Fruit fly (Drosophila melanogaster) whole organism, embryonic: ENCODE results near the gene rtv.

ENCODE experiments used
- Atf3 ChIP-seq: fragments of 200-800 bp; sonication (Bioruptor generic); optimal IDR thresholded peaks from 3 replicates; lab custom pipeline; 2016; ENCODE audit warnings: missing biosample characterization, missing genetic modification characterization
- Bdp1 ChIP-seq: fragments of 200-800 bp; sonication (Bioruptor generic); optimal IDR thresholded peaks from 3 replicates; lab custom pipeline; 2016; ENCODE audit warnings: missing biosample characterization, missing genetic modification characterization
- CG10959 ChIP-seq: fragments of 200-800 bp; sonication (Bioruptor generic); IDR thresholded peaks from 2 replicates; pipeline ENCODE4 v1.3.6; 2022; ENCODE audit warnings: missing biosample characterization, missing genetic modification characterization
- CG11456 ChIP-seq: fragments of 200-800 bp; sonication (Bioruptor generic); IDR thresholded peaks from 3 replicates; pipeline ENCODE4 v1.3.6; 2022; ENCODE audit warnings: missing biosample characterization, missing genetic modification characterization
- CG11696 ChIP-seq: fragments of 200-800 bp; sonication (Bioruptor generic); IDR thresholded peaks from 2 replicates; pipeline ENCODE4 v1.3.6; 2022; ENCODE audit warnings: missing biosample characterization, missing genetic modification characterization
- CG11723 ChIP-seq: fragments of 200-800 bp; sonication (Bioruptor generic); optimal IDR thresholded peaks from 2 replicates; lab custom pipeline; 2017; ENCODE audit warnings: missing biosample characterization, mild to moderate bottlenecking, missing genetic modification characterization
- CG12942 ChIP-seq: fragments of 200-800 bp; sonication (Bioruptor generic); optimal IDR thresholded peaks from 3 replicates; lab custom pipeline; 2016; ENCODE audit warnings: missing biosample characterization, missing genetic modification characterization
- CG13296 ChIP-seq: fragments of 200-800 bp; sonication (Bioruptor generic); optimal IDR thresholded peaks from 3 replicates; lab custom pipeline; 2018; ENCODE audit warnings: missing biosample characterization, mild to moderate bottlenecking, missing genetic modification characterization
- CG14014 ChIP-seq: fragments of 200-800 bp; sonication (Bioruptor generic); IDR thresholded peaks from 2 replicates; pipeline ENCODE4 v1.3.6; 2022; ENCODE audit warnings: missing biosample characterization, missing genetic modification characterization
- CG14710 ChIP-seq: fragments of 200-800 bp; sonication (Bioruptor generic); optimal IDR thresholded peaks from 3 replicates; lab custom pipeline; 2019; ENCODE audit warnings: missing biosample characterization, mild to moderate bottlenecking, missing genetic modification characterization, moderate library complexity
- CG16863 ChIP-seq: fragments of 200-800 bp; sonication (Bioruptor generic); optimal IDR thresholded peaks from 3 replicates; lab custom pipeline; 2016; ENCODE audit warnings: missing biosample characterization, missing genetic modification characterization
- CG18599 ChIP-seq: fragments of 200-800 bp; sonication (Bioruptor generic); optimal IDR thresholded peaks from 3 replicates; lab custom pipeline; 2017; ENCODE audit warnings: missing biosample characterization, missing genetic modification characterization, mild to moderate bottlenecking, moderate library complexity, missing genetic modification reagents
- CG33557 ChIP-seq: fragments of 200-800 bp; sonication (Bioruptor generic); optimal IDR thresholded peaks from 2 replicates; lab custom pipeline; 2019; ENCODE audit warnings: missing biosample characterization, mild to moderate bottlenecking, missing genetic modification characterization, moderate library complexity
- CG43689 ChIP-seq: fragments of 200-800 bp; sonication (Bioruptor generic); IDR thresholded peaks from 2 replicates; pipeline ENCODE4 v1.3.6; 2022; ENCODE audit warnings: missing biosample characterization, missing genetic modification characterization
- CG5180 ChIP-seq: fragments of 200-800 bp; sonication (Bioruptor generic); optimal IDR thresholded peaks from 3 replicates; lab custom pipeline; 2017; ENCODE audit warnings: missing biosample characterization, missing genetic modification characterization, mild to moderate bottlenecking, moderate library complexity, missing genetic modification reagents
- CG5953 ChIP-seq: fragments of 200-800 bp; sonication (Bioruptor generic); IDR thresholded peaks from 2 replicates; pipeline ENCODE4 v1.3.6; 2022; ENCODE audit warnings: missing biosample characterization, missing genetic modification characterization
- CG6683 ChIP-seq: fragments of 200-800 bp; sonication (Bioruptor generic); optimal IDR thresholded peaks from 2 replicates; lab custom pipeline; 2017; ENCODE audit warnings: missing biosample characterization, mild to moderate bottlenecking, missing genetic modification characterization, missing genetic modification reagents
- CG7271 ChIP-seq: fragments of 200-800 bp; sonication (Bioruptor generic); optimal IDR thresholded peaks from 2 replicates; lab custom pipeline; 2018; ENCODE audit warnings: missing biosample characterization, mild to moderate bottlenecking, missing genetic modification characterization, moderate library complexity
- CG8359 ChIP-seq: fragments of 200-800 bp; sonication (Bioruptor generic); optimal IDR thresholded peaks from 2 replicates; lab custom pipeline; 2017; ENCODE audit warnings: missing biosample characterization, mild to moderate bottlenecking, missing genetic modification characterization, borderline replicate concordance
- CG9437 ChIP-seq: fragments of 200-800 bp; sonication (Bioruptor generic); optimal IDR thresholded peaks from 2 replicates; lab custom pipeline; 2018; ENCODE audit warnings: missing biosample characterization, mild to moderate bottlenecking, missing genetic modification characterization
- CG9727 ChIP-seq: fragments of 200-800 bp; sonication (Bioruptor generic); optimal IDR thresholded peaks from 3 replicates; lab custom pipeline; 2017; ENCODE audit warnings: missing biosample characterization, mild to moderate bottlenecking, missing genetic modification characterization
- CTCF ChIP-seq: fragments of 200-800 bp; sonication (Bioruptor generic); optimal IDR thresholded peaks from 2 replicates; lab custom pipeline; 2017; ENCODE audit warnings: missing biosample characterization, mild to moderate bottlenecking, missing genetic modification characterization, moderate library complexity
- CrebB ChIP-seq: fragments of 200-800 bp; sonication (Bioruptor generic); optimal IDR thresholded peaks from 3 replicates; lab custom pipeline; 2018; ENCODE audit warnings: missing biosample characterization, mild to moderate bottlenecking, missing genetic modification characterization
- Dfd ChIP-seq, 2 experiments: fragments of >200 bp; optimal IDR thresholded peaks; 2 replicates each; lab custom pipeline; 2017; ENCODE audit warnings: missing biosample characterization in 2 of 2, missing genetic modification characterization in 2 of 2
- Dip2 ChIP-seq: fragments of 200-800 bp; sonication (Bioruptor generic); IDR thresholded peaks from 2 replicates; pipeline ENCODE4 v1.3.6; 2022; ENCODE audit warnings: missing biosample characterization, missing genetic modification characterization
- Dll ChIP-seq: fragments of 200-800 bp; sonication (Bioruptor generic); IDR thresholded peaks from 4 replicates; pipeline ENCODE4 v1.3.6; 2022; ENCODE audit warnings: missing biosample characterization, missing genetic modification characterization; ENCODE audit not compliant: partially characterized antibody
- H2.0 ChIP-seq: fragments of 200-800 bp; sonication (Bioruptor generic); IDR thresholded peaks from 2 replicates; pipeline ENCODE4 v1.3.6; 2022; ENCODE audit warnings: missing biosample characterization, missing genetic modification characterization
- HLH4C ChIP-seq: fragments of 200-800 bp; sonication (Bioruptor generic); IDR thresholded peaks from 3 replicates; pipeline ENCODE4 v1.3.6; 2022; ENCODE audit warnings: missing biosample characterization, missing genetic modification characterization; ENCODE audit not compliant: partially characterized antibody
- Hand ChIP-seq: fragments of 200-800 bp; sonication (Bioruptor generic); optimal IDR thresholded peaks from 2 replicates; lab custom pipeline; 2017; ENCODE audit warnings: mild to moderate bottlenecking, missing biosample characterization, missing genetic modification reagents, missing genetic modification characterization
- Hey ChIP-seq: fragments of 200-800 bp; sonication (Bioruptor generic); optimal IDR thresholded peaks from 3 replicates; lab custom pipeline; 2018; ENCODE audit warnings: missing biosample characterization, mild to moderate bottlenecking, missing genetic modification characterization
- Kr ChIP-seq: fragments of 200-800 bp; sonication (Bioruptor generic); optimal IDR thresholded peaks from 2 replicates; lab custom pipeline; 2017; ENCODE audit warnings: missing biosample characterization, mild to moderate bottlenecking, missing genetic modification characterization
- Lpt ChIP-seq: fragments of >200 bp; optimal IDR thresholded peaks from 2 replicates; lab custom pipeline; 2018; ENCODE audit warnings: missing biosample characterization, missing genetic modification characterization
- Mrtf ChIP-seq: fragments of 200-800 bp; sonication (Bioruptor generic); IDR thresholded peaks from 3 replicates; pipeline ENCODE4 v1.3.6; 2022; ENCODE audit warnings: missing biosample characterization, missing genetic modification characterization
- TFAM ChIP-seq: fragments of 200-800 bp; sonication (Bioruptor generic); optimal IDR thresholded peaks from 2 replicates; lab custom pipeline; 2017; ENCODE audit warnings: missing biosample characterization, missing genetic modification characterization, inconsistent platforms
- br ChIP-seq: fragments of >200 bp; optimal IDR thresholded peaks from 2 replicates; lab custom pipeline; 2017
- corto ChIP-seq: fragments of 200-800 bp; sonication (Bioruptor generic); optimal IDR thresholded peaks from 2 replicates; lab custom pipeline; 2016; ENCODE audit warnings: missing biosample characterization, mild to moderate bottlenecking, missing genetic modification characterization, moderate library complexity
- disco-r ChIP-seq: fragments of 200-800 bp; sonication (Bioruptor generic); optimal IDR thresholded peaks from 2 replicates; lab custom pipeline; 2016; ENCODE audit warnings: missing biosample characterization, missing genetic modification characterization
- dpn ChIP-seq, 2 experiments: fragments of 200-800 bp; sonication (Bioruptor generic); optimal IDR thresholded peaks; 3 replicates each; lab custom pipeline; 2016; ENCODE audit warnings: missing biosample characterization in 2 of 2, missing genetic modification characterization in 2 of 2
- ftz-f1 ChIP-seq: fragments of 200-800 bp; sonication (Bioruptor generic); optimal IDR thresholded peaks from 2 replicates; lab custom pipeline; 2016; ENCODE audit warnings: missing biosample characterization, missing genetic modification characterization
- gcm ChIP-seq: fragments of 200-800 bp; sonication (Bioruptor generic); optimal IDR thresholded peaks from 2 replicates; lab custom pipeline; 2019; ENCODE audit warnings: missing biosample characterization, mild to moderate bottlenecking, missing genetic modification characterization, moderate library complexity
- gcm2 ChIP-seq: fragments of 200-800 bp; sonication (Bioruptor generic); optimal IDR thresholded peaks from 2 replicates; lab custom pipeline; 2016; ENCODE audit warnings: missing biosample characterization, missing genetic modification characterization
- grn ChIP-seq: fragments of 200-800 bp; sonication (Bioruptor generic); optimal IDR thresholded peaks from 3 replicates; lab custom pipeline; 2017; ENCODE audit warnings: missing biosample characterization, missing genetic modification characterization
- mam ChIP-seq: fragments of 200-800 bp; sonication (Bioruptor generic); optimal IDR thresholded peaks from 3 replicates; lab custom pipeline; 2016; ENCODE audit warnings: missing biosample characterization, missing genetic modification characterization
- nmo ChIP-seq: fragments of 200-800 bp; sonication (Bioruptor generic); optimal IDR thresholded peaks from 2 replicates; lab custom pipeline; 2018; ENCODE audit warnings: missing biosample characterization, mild to moderate bottlenecking, missing genetic modification characterization, moderate library complexity
- psq ChIP-seq: fragments of 200-800 bp; sonication (Bioruptor generic); optimal IDR thresholded peaks from 2 replicates; lab custom pipeline; 2017; ENCODE audit warnings: missing biosample characterization, missing genetic modification characterization
- rib ChIP-seq: fragments of 200-800 bp; sonication (Bioruptor generic); IDR thresholded peaks from 2 replicates; pipeline ENCODE4 v1.3.6; 2022; ENCODE audit warnings: missing biosample characterization, missing genetic modification characterization
- shn ChIP-seq: fragments of 200-800 bp; sonication (Bioruptor generic); optimal IDR thresholded peaks from 3 replicates; lab custom pipeline; 2016; ENCODE audit warnings: missing biosample characterization, missing genetic modification characterization
- slbo ChIP-seq: fragments of 200-800 bp; sonication (Bioruptor generic); IDR thresholded peaks from 2 replicates; pipeline ENCODE4 v1.3.6; 2022; ENCODE audit warnings: missing biosample characterization, missing genetic modification characterization
- ssp ChIP-seq: fragments of 200-800 bp; sonication (Bioruptor generic); IDR thresholded peaks from 2 replicates; pipeline ENCODE4 v1.3.6; 2022; ENCODE audit warnings: missing biosample characterization, missing genetic modification characterization
- tup ChIP-seq: fragments of 200-800 bp; sonication (Bioruptor generic); optimal IDR thresholded peaks from 2 replicates; lab custom pipeline; 2016; ENCODE audit warnings: missing biosample characterization, mild to moderate bottlenecking, missing genetic modification characterization, moderate library complexity
- usp ChIP-seq: fragments of >200 bp; optimal IDR thresholded peaks from 2 replicates; lab custom pipeline; 2017; ENCODE audit warnings: missing biosample characterization, missing genetic modification characterization

rtv gene

dm6 chrX:11108148-11108844, 45.5 kb downstream of the rtv start, which contains the start of gene Hsp60A (continued):
- TF ChIP-seq CG8359 (no peak), Atf3 (GFP tag; lab: Kevin White, UChicago) (no peak), tup (GFP tag; lab: Kevin White, UChicago) (peak; percentile 38), Dfd (GFP tag; optimal IDR thresholded peaks at IDR 0.05; lab: Kevin White, UChicago) (no peak), Bdp1 (GFP tag; lab: Kevin White, UChicago) (no peak), br (lab: Kevin White, UChicago) (no peak), CG14710 (tag; lab: Kevin White, UChicago) (peak; percentile 75), rib (GFP tag; lab: Robert Waterston, UW) (no peak), slbo (GFP tag; lab: Robert Waterston, UW) (peak; percentile 58; the same call in 1 of the 2 replicates), Mrtf (GFP tag; lab: Robert Waterston, UW) (no peak), H2.0 (GFP tag; lab: Robert Waterston, UW) (0 out of 2 replicates have a peak, but pooled peaks have one; percentile 8), CG11696 (GFP tag; lab: Robert Waterston, UW) (no peak), CG18599 (peak; percentile 47), CG16863 (no peak), gcm2 (GFP tag; lab: Kevin White, UChicago) (no peak), Hand (GFP tag; lab: Kevin White, UChicago) (no peak), CG10959 (GFP tag; lab: Robert Waterston, UW) (peak; percentile 32; the same call in 1 of the 2 replicates), Dip2 (GFP tag; lab: Robert Waterston, UW) (no peak), CG33557 (GFP tag; lab: Kevin White, UChicago) (peak; percentile 35), ftz-f1 (GFP tag; lab: Kevin White, UChicago) (no peak), disco-r (no peak), CrebB (tag; lab: Kevin White, UChicago) (no peak), mam (peak; percentile 34), CG11456 (0 out of 3 replicates have a peak, but pooled peaks have one; percentile 8), corto (GFP tag; lab: Kevin White, UChicago) (peak; percentile 36), CG9437 (GFP tag; lab: Kevin White, UChicago) (peak; percentile 98), gcm (GFP tag; lab: Kevin White, UChicago) (no peak), CG43689 (GFP tag; lab: Robert Waterston, UW) (no peak), CG13296 (peak; percentile 36), CG5180 (GFP tag; lab: Kevin White, UChicago) (no peak), CG12942 (GFP tag; lab: Kevin White, UChicago) (peak; percentile 15), CG11723 (GFP tag; lab: Kevin White, UChicago) (no peak), psq (GFP tag; lab: Kevin White, UChicago) (no peak), CG6683 (GFP tag; lab: Kevin White, UChicago) (no peak), grn (GFP tag; lab: Kevin White, UChicago) (no peak), CG14014 (GFP tag; lab: Robert Waterston, UW) (0 out of 2 replicates have a peak, but pooled peaks have one; percentile 27), CG7271 (tag; lab: Kevin White, UChicago) (no peak), Dll (GFP tag; lab: Robert Waterston, UW) (peak; percentile 91), CG5953 (GFP tag; lab: Robert Waterston, UW) (no peak), nmo (GFP tag; lab: Kevin White, UChicago) (peak; percentile 75), Kr (GFP tag; lab: Kevin White, UChicago) (no peak), dpn (GFP tag; optimal IDR thresholded peaks at IDR 0.05; lab: Kevin White, UChicago) (peak; percentile 42 to 48), shn (no peak), CG9727 (peak; percentile 51), CTCF (GFP tag; lab: Kevin White, UChicago) (no peak), ssp (GFP tag; lab: Robert Waterston, UW) (peak; percentile 30; the same call in 1 of the 2 replicates), Lpt (no peak), TFAM (GFP tag; lab: Kevin White, UChicago) (no peak), usp (GFP tag; lab: Kevin White, UChicago) (no peak), HLH4C (GFP tag; lab: Robert Waterston, UW) (peak; percentile 87), Hey (no peak)
